Fruit fly (Drosophila melanogaster): Measurements from ENCODE around the gene CG33003.

DNA sequence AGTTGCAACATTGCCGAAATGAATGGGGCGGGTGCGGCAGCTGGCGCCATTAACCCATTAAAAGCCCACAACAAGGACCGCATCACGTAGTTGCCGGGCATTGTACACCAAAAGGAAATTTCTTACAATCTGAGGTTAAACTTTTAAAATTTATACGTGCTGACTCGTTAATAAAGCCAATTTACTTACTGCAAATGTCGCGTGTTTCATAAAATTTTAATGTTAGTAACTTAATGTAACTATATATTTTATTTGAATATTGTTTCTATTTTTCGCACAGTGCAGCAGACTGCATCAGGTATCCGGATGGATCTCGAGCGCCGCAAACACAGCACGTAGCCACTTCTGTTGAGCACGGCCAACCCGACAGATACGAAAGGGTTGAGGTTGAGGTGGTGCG is 16.1 kb downstream of the CG33003 start:
- TF ChIP-seq pan (optimal IDR thresholded peaks at IDR 0.05) (no peak), CG8478 (optimal IDR thresholded peaks at IDR 0.05) (no peak), psq (optimal IDR thresholded peaks at IDR 0.05) (no peak)

Data from whole organism.